Worm (Caenorhabditis elegans) whole organism, young adult: Measurements from ENCODE around the gene tag-241.

Experiments
- B0019.2 ChIP-seq: fragments of 200-800 bp; sonication (Bioruptor generic); conservative IDR thresholded peaks from 2 replicates; pipeline ENCODE4 v1.3.6; 2022; ENCODE audit warnings: missing genetic modification reagents, missing genetic modification characterization, missing compliant biosample characterization
- F23B12.7 ChIP-seq: sonication (generic microtip); optimal IDR thresholded peaks from 2 replicates; lab custom pipeline; 2017; ENCODE audit warnings: missing genetic modification characterization, mild to moderate bottlenecking, missing compliant biosample characterization, antibody characterized with exemption, moderate library complexity; ENCODE audit not compliant: insufficient read depth
- F33H1.4 ChIP-seq: fragments of 200-800 bp; sonication (Bioruptor generic); IDR thresholded peaks from 2 replicates; pipeline ENCODE4 v1.3.6; 2022; ENCODE audit warnings: missing genetic modification reagents, missing genetic modification characterization, missing compliant biosample characterization
- F57A8.1 ChIP-seq: fragments of 200-800 bp; sonication (Bioruptor generic); optimal IDR thresholded peaks from 2 replicates; lab custom pipeline; 2018; ENCODE audit warnings: mild to moderate bottlenecking, missing genetic modification characterization, moderate library complexity, missing compliant biosample characterization
- aptf-2 ChIP-seq: fragments of 200-800 bp; sonication (Bioruptor generic); conservative IDR thresholded peaks from 2 replicates; pipeline ENCODE4 v1.3.6; 2022; ENCODE audit warnings: missing genetic modification reagents, missing genetic modification characterization, missing compliant biosample characterization
- ceh-91 ChIP-seq: fragments of 200-800 bp; sonication (Bioruptor generic); IDR thresholded peaks from 2 replicates; pipeline ENCODE4 v1.3.6; 2022; ENCODE audit warnings: missing genetic modification reagents, missing genetic modification characterization, missing compliant biosample characterization
- die-1 ChIP-seq: sonication (generic microtip); optimal IDR thresholded peaks from 2 replicates; lab custom pipeline; 2016; ENCODE audit warnings: missing genotype, mild to moderate bottlenecking, missing genetic modification characterization, missing compliant biosample characterization
- dox-1 ChIP-seq: fragments of 200-800 bp; sonication (Bioruptor generic); IDR thresholded peaks from 2 replicates; pipeline ENCODE4 v1.3.6; 2022; ENCODE audit warnings: missing genetic modification reagents, missing genetic modification characterization, missing compliant biosample characterization
- dpff-1 ChIP-seq: sonication (generic microtip); optimal IDR thresholded peaks from 2 replicates; lab custom pipeline; 2017; ENCODE audit warnings: mild to moderate bottlenecking, missing genetic modification characterization, missing compliant biosample characterization
- egl-18 ChIP-seq: fragments of 200-800 bp; sonication (Bioruptor generic); IDR thresholded peaks from 2 replicates; pipeline ENCODE4 v1.3.6; 2022; ENCODE audit warnings: missing genetic modification reagents, missing genetic modification characterization, missing compliant biosample characterization
- egrh-3 ChIP-seq: fragments of 200-800 bp; sonication (Bioruptor generic); IDR thresholded peaks from 2 replicates; pipeline ENCODE4 v1.3.6; 2022; ENCODE audit warnings: missing genetic modification reagents, missing genetic modification characterization, missing compliant biosample characterization
- ekl-4 ChIP-seq: fragments of 200-800 bp; sonication (Bioruptor generic); IDR thresholded peaks from 2 replicates; pipeline ENCODE4 v1.3.6; 2022; ENCODE audit warnings: missing genetic modification reagents, missing genetic modification characterization, missing compliant biosample characterization
- hlh-12 ChIP-seq: sonication (generic microtip); optimal IDR thresholded peaks from 2 replicates; lab custom pipeline; 2016; ENCODE audit warnings: missing genetic modification characterization, missing compliant biosample characterization
- let-526 ChIP-seq: fragments of 200-800 bp; sonication (Bioruptor generic); IDR thresholded peaks from 2 replicates; pipeline ENCODE4 v1.3.6; 2022; ENCODE audit warnings: missing genetic modification reagents, missing genetic modification characterization, missing compliant biosample characterization
- lin-35 ChIP-seq, 3 experiments: fragments of 150-350 bp in 2 of 3; sonication (generic microtip) in 1 of 3; optimal IDR thresholded peaks; 2 replicates each; lab custom pipeline; 2014 to 2018; ENCODE audit warnings: missing biosample characterization in 3 of 3, missing genetic modification characterization in 3 of 3, missing genetic modification reagents in 3 of 3
- madf-10 ChIP-seq: sonication (generic microtip); optimal IDR thresholded peaks from 2 replicates; lab custom pipeline; 2016; ENCODE audit warnings: mild to moderate bottlenecking, missing genetic modification characterization, missing compliant biosample characterization
- madf-8 ChIP-seq: fragments of 200-800 bp; sonication (Bioruptor generic); conservative IDR thresholded peaks from 2 replicates; pipeline ENCODE4 v1.3.6; 2022; ENCODE audit warnings: missing genetic modification reagents, missing genetic modification characterization, missing compliant biosample characterization
- mes-4 ChIP-seq: sonication (generic microtip); optimal IDR thresholded peaks from 2 replicates; lab custom pipeline; 2016; ENCODE audit warnings: missing genotype, missing genetic modification characterization, missing compliant biosample characterization
- nhr-179 ChIP-seq: sonication (generic microtip); optimal IDR thresholded peaks from 2 replicates; lab custom pipeline; 2016; ENCODE audit warnings: mild to moderate bottlenecking, missing genetic modification characterization, missing compliant biosample characterization
- nhr-80 ChIP-seq: sonication (generic microtip); optimal IDR thresholded peaks from 2 replicates; lab custom pipeline; 2016; ENCODE audit warnings: missing genetic modification characterization, missing compliant biosample characterization
- pha-4 ChIP-seq: fragments of 150-350 bp; sonication (generic microtip); optimal IDR thresholded peaks from 2 replicates; lab custom pipeline; 2014; ENCODE audit warnings: missing biosample characterization, missing genetic modification reagents, missing genetic modification characterization
- repo-1 ChIP-seq: sonication (generic microtip); optimal IDR thresholded peaks from 2 replicates; lab custom pipeline; 2017; ENCODE audit warnings: mild to moderate bottlenecking, missing genetic modification characterization, missing compliant biosample characterization
- rpc-1 ChIP-seq, 2 experiments: fragments of 150-350 bp in 1 of 2; sonication (generic microtip) in 1 of 2; optimal IDR thresholded peaks; 2 replicates each; lab custom pipeline; 2014 to 2018; ENCODE audit warnings: missing biosample characterization in 1 of 2, missing genetic modification characterization in 1 of 2, missing genetic modification reagents in 1 of 2, missing genotype in 1 of 2
- sdz-38 ChIP-seq: sonication (generic microtip); optimal IDR thresholded peaks from 2 replicates; lab custom pipeline; 2016; ENCODE audit warnings: missing genotype, missing genetic modification characterization, missing compliant biosample characterization
- snpc-4 ChIP-seq, 5 experiments: fragments of 150-350 bp in 1 of 5; sonication (generic microtip) in 4 of 5; optimal IDR thresholded peaks; 2 replicates each; lab custom pipeline; 2014 to 2018; ENCODE audit warnings: missing genetic modification characterization in 5 of 5, missing biosample characterization in 3 of 5, antibody characterized with exemption in 2 of 5, mild to moderate bottlenecking in 2 of 5, missing compliant biosample characterization in 2 of 5, missing genotype in 2 of 5, moderate library complexity in 2 of 5, missing genetic modification reagents in 1 of 5
- unc-62 ChIP-seq: fragments of 150-350 bp; optimal IDR thresholded peaks from 2 replicates; lab custom pipeline; 2014; ENCODE audit warnings: missing biosample characterization, missing genetic modification reagents, missing genetic modification characterization
- zfh-2 ChIP-seq: fragments of 200-800 bp; sonication (Bioruptor generic); conservative IDR thresholded peaks from 2 replicates; pipeline ENCODE4 v1.3.6; 2022; ENCODE audit warnings: missing genetic modification reagents, missing genetic modification characterization, missing compliant biosample characterization
- ztf-22 ChIP-seq: fragments of 200-800 bp; sonication (Bioruptor generic); optimal IDR thresholded peaks from 2 replicates; lab custom pipeline; 2018; ENCODE audit warnings: mild to moderate bottlenecking, missing genetic modification characterization, moderate library complexity, missing compliant biosample characterization

tag-241 gene

ce11 chrX:11848618-11849017 is 24.8 kb downstream of the tag-241 start, which contains the start of gene F54F7.9:
Gene F54F7.9, minus strand, starts transcription at chrX:11848718.
- TF ChIP-seq madf-8 (no peak), sdz-38 (tag; lab: Kevin White, UChicago) (no peak), nhr-179 (tag; lab: Kevin White, UChicago) (no peak), let-526 (GFP tag; lab: Robert Waterston, UW) (no peak), F23B12.7 (tag; lab: Kevin White, UChicago) (no peak), die-1 (tag; lab: Kevin White, UChicago) (no peak), dpff-1 (tag; lab: Kevin White, UChicago) (no peak), B0019.2 (GFP tag; lab: Robert Waterston, UW) (no peak), ztf-22 (GFP tag; lab: Kevin White, UChicago) (no peak), unc-62 (GFP tag; lab: Kevin White, UChicago) (no peak), F57A8.1 (GFP tag; lab: Kevin White, UChicago) (no peak), madf-10 (tag; lab: Kevin White, UChicago) (no peak)

ce11 chrX:11850082-11850481 is 26.3 kb downstream of the tag-241 start, which contains the start of gene F54F7.3:
Gene F54F7.3, minus strand, starts transcription at chrX:11850182.
- no peak for TF ChIP-seq repo-1 (tag; lab: Kevin White, UChicago)
- TF ChIP-seq aptf-2 (GFP tag; lab: Robert Waterston, UW), result no peak

- TF ChIP-seq hlh-12 (tag; lab: Kevin White, UChicago) (no peak), egrh-3 (GFP tag; lab: Robert Waterston, UW) (no peak), ceh-91 (GFP tag; lab: Robert Waterston, UW) (no peak)
These were observed 26.8 kb downstream of the tag-241 start, which contains the start of gene F54F7.14 for ce11 chrX:11850572-11850971. Gene F54F7.14, plus strand, starts transcription at chrX:11850872.

- TF ChIP-seq ekl-4 (GFP tag; lab: Robert Waterston, UW), result no peak
- no peak for TF ChIP-seq dox-1 (GFP tag; lab: Robert Waterston, UW)
- no peak for TF ChIP-seq zfh-2 (GFP tag; lab: Robert Waterston, UW)
- no peak for TF ChIP-seq pha-4 (tag; lab: Kevin White, UChicago)
- no peak for TF ChIP-seq lin-35 (GFP tag; optimal IDR thresholded peaks at IDR 0.05; lab: Kevin White, UChicago)
- TF ChIP-seq rpc-1 (optimal IDR thresholded peaks at IDR 0.05; lab: Kevin White, UChicago), result no peak
- TF ChIP-seq rpc-1 (tag; optimal IDR thresholded peaks at IDR 0.05; lab: Kevin White, UChicago), result no peak
- no peak for TF ChIP-seq snpc-4 (GFP tag; optimal IDR thresholded peaks at IDR 0.05; lab: Kevin White, UChicago)
- TF ChIP-seq snpc-4 (tag; optimal IDR thresholded peaks at IDR 0.05; lab: Kevin White, UChicago), result no peak
These were observed 28.7 kb downstream of the tag-241 start, which contains the start of gene xtr-1 for ce11 chrX:11852494-11852893. Gene xtr-1, plus strand, starts transcription at chrX:11852794.

ce11 chrX:11854432-11854831 is 30.6 kb downstream of the tag-241 start:
- TF ChIP-seq mes-4 (no peak), nhr-80 (tag; lab: Kevin White, UChicago) (peak; percentile 58), unc-62 (GFP tag; lab: Kevin White, UChicago) (no peak)
- TF ChIP-seq, all 124 proteins: peak for 1

ce11 chrX:11854903-11855302 is 31.1 kb downstream of the tag-241 start, which contains the start of gene F54F7.8:
Gene F54F7.8, minus strand, starts transcription at chrX:11855003.
- no peak for TF ChIP-seq let-526 (GFP tag; lab: Robert Waterston, UW)
- TF ChIP-seq egl-18, result no peak
- TF ChIP-seq F33H1.4, result no peak
